Worm (Caenorhabditis elegans): ENCODE data around the gene F59B8.1.

DNA sequence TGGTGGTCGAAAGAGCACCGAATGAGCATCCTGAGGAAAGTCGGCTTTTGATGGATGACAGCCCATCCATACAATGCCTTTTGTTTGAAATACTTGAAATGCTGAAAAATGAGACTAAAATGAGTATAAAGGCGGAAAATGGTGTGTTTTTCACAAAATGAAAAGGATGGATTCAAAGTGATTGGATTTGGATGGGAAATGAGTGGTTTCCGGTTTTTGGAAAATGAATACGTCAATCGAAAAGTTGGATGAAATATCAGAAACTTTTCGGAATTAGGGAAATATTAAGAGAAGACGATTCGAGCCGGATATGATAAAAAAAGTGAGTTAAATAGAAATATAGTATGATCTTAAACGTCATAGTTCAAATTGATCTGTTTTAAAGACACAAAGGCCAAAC lies 39.4 kb downstream of the F59B8.1 start, which contains the start of gene F38E11.6:
- TF ChIP-seq flt-1 (GFP tag; IDR thresholded peaks at IDR 0.05): no peak
- no peak for TF ChIP-seq T22C8.4 (GFP tag; IDR thresholded peaks at IDR 0.05)
- TF ChIP-seq ztf-29 (GFP tag; IDR thresholded peaks at IDR 0.05): no peak

Data from whole organism, midembryonic.